Fruit fly (Drosophila melanogaster) whole organism, embryonic: ENCODE data around the gene Or7a.

Experiments
- Atf-2 ChIP-seq: fragments of 200-800 bp; sonication (Bioruptor generic); optimal IDR thresholded peaks from 2 replicates; lab custom pipeline; 2016; ENCODE audit warnings: missing biosample characterization, missing genetic modification characterization
- B-H1 ChIP-seq: fragments of 200-800 bp; sonication (Bioruptor generic); IDR thresholded peaks from 3 replicates; pipeline ENCODE4 v1.3.6; 2022; ENCODE audit warnings: missing biosample characterization, missing genetic modification characterization
- CG10267 ChIP-seq: fragments of 200-800 bp; sonication (Bioruptor generic); optimal IDR thresholded peaks from 2 replicates; lab custom pipeline; 2018; ENCODE audit warnings: missing biosample characterization, mild to moderate bottlenecking, missing genetic modification characterization, moderate library complexity
- CG10274 ChIP-seq: fragments of 200-800 bp; sonication (Bioruptor generic); optimal IDR thresholded peaks from 3 replicates; lab custom pipeline; 2017; ENCODE audit warnings: missing biosample characterization, mild to moderate bottlenecking, missing genetic modification characterization
- CG11560 ChIP-seq: fragments of 200-800 bp; sonication (Bioruptor generic); IDR thresholded peaks from 3 replicates; pipeline ENCODE4 v1.3.6; 2022; ENCODE audit warnings: missing biosample characterization, missing genetic modification characterization
- CG11723 ChIP-seq: fragments of 200-800 bp; sonication (Bioruptor generic); optimal IDR thresholded peaks from 2 replicates; lab custom pipeline; 2017; ENCODE audit warnings: missing biosample characterization, mild to moderate bottlenecking, missing genetic modification characterization
- CG12391 ChIP-seq: fragments of 200-800 bp; sonication (Bioruptor generic); optimal IDR thresholded peaks from 3 replicates; lab custom pipeline; 2018; ENCODE audit warnings: missing biosample characterization, mild to moderate bottlenecking, missing genetic modification characterization, moderate library complexity
- CG12769 ChIP-seq: fragments of 200-800 bp; sonication (Bioruptor generic); optimal IDR thresholded peaks from 2 replicates; lab custom pipeline; 2019; ENCODE audit warnings: missing biosample characterization, mild to moderate bottlenecking, missing genetic modification characterization, moderate library complexity
- CG13424 ChIP-seq: fragments of 200-800 bp; sonication (Bioruptor generic); optimal IDR thresholded peaks from 2 replicates; lab custom pipeline; 2019; ENCODE audit warnings: missing biosample characterization, mild to moderate bottlenecking, missing genetic modification characterization, moderate library complexity
- CG14050 ChIP-seq: fragments of 200-800 bp; sonication (Bioruptor generic); IDR thresholded peaks from 3 replicates; pipeline ENCODE4 v1.3.6; 2022; ENCODE audit warnings: missing biosample characterization, missing genetic modification characterization
- CG17612 ChIP-seq: fragments of 200-800 bp; sonication (Bioruptor generic); IDR thresholded peaks from 2 replicates; pipeline ENCODE4 v1.3.6; 2022; ENCODE audit warnings: missing biosample characterization, missing genetic modification characterization
- CG18011 ChIP-seq: fragments of 200-800 bp; sonication (Bioruptor generic); optimal IDR thresholded peaks from 2 replicates; lab custom pipeline; 2017; ENCODE audit warnings: missing biosample characterization, missing genetic modification characterization, mild to moderate bottlenecking, moderate library complexity, missing genotype
- CG31388 ChIP-seq: fragments of 200-800 bp; sonication (Bioruptor generic); optimal IDR thresholded peaks from 2 replicates; lab custom pipeline; 2016; ENCODE audit warnings: missing biosample characterization, missing genetic modification characterization
- CG34376 ChIP-seq: fragments of 200-800 bp; sonication (Bioruptor generic); optimal IDR thresholded peaks from 2 replicates; lab custom pipeline; 2018; ENCODE audit warnings: missing biosample characterization, mild to moderate bottlenecking, missing genetic modification characterization
- CG3838 ChIP-seq: fragments of 200-800 bp; sonication (Bioruptor generic); optimal IDR thresholded peaks from 3 replicates; lab custom pipeline; 2016; ENCODE audit warnings: missing biosample characterization, missing genetic modification characterization
- CG4820 ChIP-seq: fragments of 200-800 bp; sonication (Bioruptor generic); optimal IDR thresholded peaks from 3 replicates; lab custom pipeline; 2016; ENCODE audit warnings: missing biosample characterization, missing genetic modification characterization
- CG7372 ChIP-seq: fragments of 200-800 bp; sonication (Bioruptor generic); IDR thresholded peaks from 2 replicates; pipeline ENCODE4 v1.3.6; 2022; ENCODE audit warnings: missing biosample characterization, missing genetic modification characterization
- CG7963 ChIP-seq: fragments of 200-800 bp; sonication (Bioruptor generic); IDR thresholded peaks from 3 replicates; pipeline ENCODE4 v1.3.6; 2022; ENCODE audit warnings: missing biosample characterization, missing genetic modification characterization; ENCODE audit not compliant: partially characterized antibody
- CG9437 ChIP-seq: fragments of 200-800 bp; sonication (Bioruptor generic); optimal IDR thresholded peaks from 2 replicates; lab custom pipeline; 2018; ENCODE audit warnings: missing biosample characterization, mild to moderate bottlenecking, missing genetic modification characterization
- Chrac-16 ChIP-seq: fragments of 200-800 bp; sonication (Bioruptor generic); optimal IDR thresholded peaks from 3 replicates; lab custom pipeline; 2016; ENCODE audit warnings: missing biosample characterization, missing genetic modification characterization
- Dbx ChIP-seq: fragments of 200-800 bp; sonication (Bioruptor generic); IDR thresholded peaks from 3 replicates; pipeline ENCODE4 v1.3.6; 2022; ENCODE audit warnings: missing biosample characterization, missing genetic modification characterization
- Elba2 ChIP-seq: fragments of 200-800 bp; sonication (Bioruptor generic); optimal IDR thresholded peaks from 3 replicates; lab custom pipeline; 2016; ENCODE audit warnings: missing biosample characterization, missing genetic modification characterization
- Hmx ChIP-seq: fragments of 200-800 bp; sonication (Bioruptor generic); optimal IDR thresholded peaks from 2 replicates; lab custom pipeline; 2016; ENCODE audit warnings: missing biosample characterization, missing genetic modification characterization
- Jarid2 ChIP-seq: fragments of 200-800 bp; sonication (Bioruptor generic); optimal IDR thresholded peaks from 3 replicates; lab custom pipeline; 2017; ENCODE audit warnings: mild to moderate bottlenecking, missing biosample characterization, missing genetic modification reagents, missing genetic modification characterization
- Lhr ChIP-seq: fragments of 200-800 bp; sonication (Bioruptor generic); optimal IDR thresholded peaks from 3 replicates; lab custom pipeline; 2017; ENCODE audit warnings: mild to moderate bottlenecking, missing biosample characterization, missing genetic modification reagents, missing genetic modification characterization
- Lpt ChIP-seq: fragments of >200 bp; optimal IDR thresholded peaks from 2 replicates; lab custom pipeline; 2018; ENCODE audit warnings: missing biosample characterization, missing genetic modification characterization
- Mes4 ChIP-seq: fragments of 200-800 bp; sonication (Bioruptor generic); optimal IDR thresholded peaks from 2 replicates; lab custom pipeline; 2016; ENCODE audit warnings: missing biosample characterization, missing genetic modification characterization
- NC2α ChIP-seq: fragments of 200-800 bp; sonication (Bioruptor generic); optimal IDR thresholded peaks from 2 replicates; lab custom pipeline; 2016; ENCODE audit warnings: missing biosample characterization, missing genetic modification characterization
- NC2β ChIP-seq: fragments of 200-800 bp; sonication (Bioruptor generic); optimal IDR thresholded peaks from 2 replicates; lab custom pipeline; 2016; ENCODE audit warnings: missing biosample characterization, missing genetic modification characterization
- Oli ChIP-seq: fragments of 200-800 bp; sonication (Bioruptor generic); optimal IDR thresholded peaks from 2 replicates; lab custom pipeline; 2018; ENCODE audit warnings: missing biosample characterization, mild to moderate bottlenecking, missing genetic modification characterization, moderate library complexity
- PHDP ChIP-seq: fragments of 200-800 bp; sonication (Bioruptor generic); optimal IDR thresholded peaks from 3 replicates; lab custom pipeline; 2018; ENCODE audit warnings: missing biosample characterization, mild to moderate bottlenecking, missing genetic modification characterization, moderate library complexity
- Side ChIP-seq: fragments of 200-800 bp; sonication (Bioruptor generic); optimal IDR thresholded peaks from 2 replicates; lab custom pipeline; 2016; ENCODE audit warnings: missing biosample characterization, missing genetic modification characterization
- Sin3A ChIP-seq: fragments of >200 bp; optimal IDR thresholded peaks from 2 replicates; lab custom pipeline; 2018
- ab ChIP-seq: fragments of 200-800 bp; sonication (Bioruptor generic); optimal IDR thresholded peaks from 2 replicates; lab custom pipeline; 2016; ENCODE audit warnings: missing biosample characterization, missing genetic modification characterization
- ase ChIP-seq: fragments of 200-800 bp; sonication (Bioruptor generic); IDR thresholded peaks from 3 replicates; pipeline ENCODE4 v1.3.6; 2022; ENCODE audit warnings: missing biosample characterization, missing genetic modification characterization
- cad ChIP-seq: fragments of >200 bp; optimal IDR thresholded peaks from 2 replicates; lab custom pipeline; 2017; ENCODE audit warnings: missing biosample characterization, missing genetic modification characterization
- chinmo ChIP-seq: fragments of 200-800 bp; sonication (Bioruptor generic); IDR thresholded peaks from 4 replicates; pipeline ENCODE4 v1.3.6; 2022; ENCODE audit warnings: missing biosample characterization, missing genetic modification characterization; ENCODE audit not compliant: partially characterized antibody
- dpn ChIP-seq, 2 experiments: fragments of 200-800 bp; sonication (Bioruptor generic); optimal IDR thresholded peaks; 3 replicates each; lab custom pipeline; 2016; ENCODE audit warnings: missing biosample characterization in 2 of 2, missing genetic modification characterization in 2 of 2
- grau ChIP-seq: fragments of 200-800 bp; optimal IDR thresholded peaks from 3 replicates; lab custom pipeline; 2019; ENCODE audit warnings: missing biosample characterization, mild to moderate bottlenecking, missing genetic modification characterization, moderate library complexity
- lilli ChIP-seq: fragments of 200-800 bp; sonication (Bioruptor generic); optimal IDR thresholded peaks from 3 replicates; lab custom pipeline; 2016; ENCODE audit warnings: missing biosample characterization, missing genetic modification characterization
- lmd ChIP-seq: fragments of 200-800 bp; sonication (Bioruptor generic); IDR thresholded peaks from 2 replicates; pipeline ENCODE4 v1.3.6; 2022; ENCODE audit warnings: missing biosample characterization, missing genetic modification characterization
- maf-S ChIP-seq: fragments of 200-800 bp; sonication (Bioruptor generic); optimal IDR thresholded peaks from 2 replicates; lab custom pipeline; 2016; ENCODE audit warnings: missing biosample characterization, missing genetic modification characterization
- p53 ChIP-seq: fragments of 200-800 bp; sonication (Bioruptor generic); optimal IDR thresholded peaks from 2 replicates; lab custom pipeline; 2016; ENCODE audit warnings: missing biosample characterization, missing genetic modification characterization
- pho ChIP-seq: fragments of 200-800 bp; sonication (Bioruptor generic); optimal IDR thresholded peaks from 2 replicates; lab custom pipeline; 2016; ENCODE audit warnings: missing biosample characterization, missing genetic modification characterization
- prd ChIP-seq, 3 experiments: fragments of >200 bp in 2 of 3; fragments of 200-800 bp in 1 of 3; sonication (Bioruptor generic) in 1 of 3; optimal IDR thresholded peaks in 2 of 3; IDR thresholded peaks in 1 of 3; 2 replicates in 2 of 3; 3 replicates in 1 of 3; pipeline versions ENCODE4 v1.3.6 to Lab custom; 2017 to 2022; ENCODE audit warnings: missing biosample characterization in 1 of 3, missing genetic modification characterization in 1 of 3
- ranshi ChIP-seq: fragments of 200-800 bp; sonication (Bioruptor generic); IDR thresholded peaks from 2 replicates; pipeline ENCODE4 v1.3.6; 2022; ENCODE audit warnings: missing biosample characterization, missing genetic modification characterization
- sim ChIP-seq: fragments of 200-800 bp; sonication (Bioruptor generic); IDR thresholded peaks from 2 replicates; pipeline ENCODE4 v1.3.6; 2022; ENCODE audit warnings: missing biosample characterization, missing genetic modification characterization
- slp2 ChIP-seq: fragments of 200-800 bp; sonication (Bioruptor generic); optimal IDR thresholded peaks from 2 replicates; lab custom pipeline; 2016; ENCODE audit warnings: missing biosample characterization, missing genetic modification characterization
- unc-4 ChIP-seq: fragments of 200-800 bp; sonication (Bioruptor generic); IDR thresholded peaks from 2 replicates; pipeline ENCODE4 v1.3.6; 2022; ENCODE audit warnings: missing biosample characterization, missing genetic modification characterization; ENCODE audit not compliant: partially characterized antibody
- zf30C ChIP-seq: fragments of 200-800 bp; sonication (Bioruptor generic); optimal IDR thresholded peaks from 3 replicates; lab custom pipeline; 2018; ENCODE audit warnings: missing biosample characterization, mild to moderate bottlenecking, missing genetic modification characterization

Gene Or7a

dm6 chrX:8196598-8197228 lies 31.2 kb upstream of the Or7a start:
- TF ChIP-seq lilli (GFP tag; lab: Kevin White, UChicago), result no peak
- no peak for TF ChIP-seq CG31388 (GFP tag; lab: Kevin White, UChicago)
- TF ChIP-seq CG7963 (GFP tag; lab: Robert Waterston, UW), result no peak
- TF ChIP-seq CG7372, result no peak
- no peak for TF ChIP-seq zf30C (GFP tag; lab: Kevin White, UChicago)
- no peak for TF ChIP-seq NC2β (GFP tag; lab: Kevin White, UChicago)
- TF ChIP-seq Chrac-16 (GFP tag; lab: Kevin White, UChicago), result no peak
- peak; percentile 34 for TF ChIP-seq CG12391 (tag; lab: Kevin White, UChicago)
- TF ChIP-seq maf-S (GFP tag; lab: Kevin White, UChicago), result no peak
- no peak for TF ChIP-seq Elba2 (GFP tag; lab: Kevin White, UChicago)
- peak; percentile 8 to 41 for TF ChIP-seq dpn (GFP tag; optimal IDR thresholded peaks at IDR 0.05; lab: Kevin White, UChicago)
- peak; percentile 65; the same call in 1 of the 2 replicates for TF ChIP-seq ranshi
- no peak for TF ChIP-seq CG9437
- TF ChIP-seq CG34376 (GFP tag; lab: Kevin White, UChicago), result no peak
- TF ChIP-seq CG10267 (tag; lab: Kevin White, UChicago), result no peak
- TF ChIP-seq Lhr, result no peak
- peak; percentile 17 for TF ChIP-seq grau
- TF ChIP-seq cad (GFP tag; lab: Kevin White, UChicago), result no peak
- no peak for TF ChIP-seq Dbx
- TF ChIP-seq chinmo (GFP tag; lab: Robert Waterston, UW), result peak; percentile 95
- no peak for TF ChIP-seq NC2α
- TF ChIP-seq CG10274, result no peak
- TF ChIP-seq slp2 (GFP tag; lab: Kevin White, UChicago), result no peak
- TF ChIP-seq Hmx (GFP tag; lab: Kevin White, UChicago), result no peak
- no peak for TF ChIP-seq Lpt (GFP tag; lab: Kevin White, UChicago)
- TF ChIP-seq CG13424 (tag; lab: Kevin White, UChicago), result peak; percentile 45
- TF ChIP-seq CG18011, result no peak
- TF ChIP-seq Mes4 (GFP tag; lab: Kevin White, UChicago), result no peak
- peak; percentile 35; the same call in 1 of the 2 replicates for TF ChIP-seq sim (GFP tag; lab: Robert Waterston, UW)
- TF ChIP-seq CG14050 (GFP tag; lab: Robert Waterston, UW), result peak; percentile 50; the same call in 2 of the 3 replicates
- TF ChIP-seq Oli (tag; lab: Kevin White, UChicago), result peak; percentile 59
- TF ChIP-seq ab, result no peak
- TF ChIP-seq CG17612 (GFP tag; lab: Robert Waterston, UW), result no peak
- TF ChIP-seq CG4820 (GFP tag; lab: Kevin White, UChicago), result peak; percentile 48
- TF ChIP-seq unc-4, result no peak
- peak; percentile 64; the same call in 1 of the 3 replicates for TF ChIP-seq ase
- no peak for TF ChIP-seq Jarid2
- no peak for TF ChIP-seq Sin3A (lab: Kevin White, UChicago)
- no peak for TF ChIP-seq Side (GFP tag; lab: Kevin White, UChicago)
- TF ChIP-seq CG11560, result peak; percentile 52; the same call in 1 of the 3 replicates
- TF ChIP-seq lmd (GFP tag; lab: Robert Waterston, UW), result peak; percentile 57
- TF ChIP-seq CG11723, result no peak
- no peak for TF ChIP-seq p53 (GFP tag; lab: Kevin White, UChicago)
- TF ChIP-seq CG3838 (GFP tag; lab: Kevin White, UChicago), result no peak
- peak; percentile 31; the same call in 1 of the 3 replicates for TF ChIP-seq B-H1 (GFP tag; lab: Robert Waterston, UW)
- TF ChIP-seq PHDP, result peak; percentile 30
- no peak for TF ChIP-seq prd (optimal IDR thresholded peaks at IDR 0.05; lab: Kevin White, UChicago)
- TF ChIP-seq prd (GFP tag; IDR thresholded peaks at IDR 0.05; lab: Robert Waterston, UW), result peak; percentile 65; the same call in 1 of the 3 replicates
- no peak for TF ChIP-seq Atf-2 (GFP tag; lab: Kevin White, UChicago)
- TF ChIP-seq CG12769 (tag; lab: Kevin White, UChicago), result peak; percentile 59
- no peak for TF ChIP-seq pho (GFP tag; lab: Kevin White, UChicago)
